Fruit fly (Drosophila melanogaster) whole organism, embryonic: ENCODE measurements around the gene mRpL37.

ENCODE experiments used
- Ada2b ChIP-seq: fragments of 200-800 bp; sonication (Bioruptor generic); IDR thresholded peaks from 2 replicates; pipeline ENCODE4 v1.3.6; 2022; ENCODE audit warnings: missing biosample characterization, missing genetic modification characterization
- CG10267 ChIP-seq: fragments of 200-800 bp; sonication (Bioruptor generic); optimal IDR thresholded peaks from 2 replicates; lab custom pipeline; 2018; ENCODE audit warnings: missing biosample characterization, mild to moderate bottlenecking, missing genetic modification characterization, moderate library complexity
- CG10366 ChIP-seq: fragments of 200-800 bp; sonication (Bioruptor generic); IDR thresholded peaks from 2 replicates; pipeline ENCODE4 v1.3.6; 2022; ENCODE audit warnings: missing biosample characterization, missing genetic modification characterization
- CG10979 ChIP-seq: fragments of 200-800 bp; sonication (Bioruptor generic); optimal IDR thresholded peaks from 2 replicates; lab custom pipeline; 2018; ENCODE audit warnings: missing biosample characterization, mild to moderate bottlenecking, missing genetic modification characterization, moderate library complexity
- CG1233 ChIP-seq: fragments of 200-800 bp; sonication (Bioruptor generic); optimal IDR thresholded peaks from 4 replicates; lab custom pipeline; 2018; ENCODE audit warnings: missing biosample characterization, mild to moderate bottlenecking, missing genetic modification characterization
- CG12744 ChIP-seq: fragments of 200-800 bp; sonication (Bioruptor generic); optimal IDR thresholded peaks from 2 replicates; lab custom pipeline; 2016; ENCODE audit warnings: missing biosample characterization, missing genetic modification characterization
- CG14014 ChIP-seq: fragments of 200-800 bp; sonication (Bioruptor generic); IDR thresholded peaks from 2 replicates; pipeline ENCODE4 v1.3.6; 2022; ENCODE audit warnings: missing biosample characterization, missing genetic modification characterization
- CG15073 ChIP-seq: fragments of 200-800 bp; sonication (Bioruptor generic); optimal IDR thresholded peaks from 2 replicates; lab custom pipeline; 2016; ENCODE audit warnings: missing biosample characterization, missing genetic modification characterization
- CG18262 ChIP-seq: fragments of 200-800 bp; optimal IDR thresholded peaks from 3 replicates; lab custom pipeline; 2019; ENCODE audit warnings: missing biosample characterization, mild to moderate bottlenecking, missing genetic modification characterization, moderate library complexity
- CG18764 ChIP-seq: fragments of 200-800 bp; sonication (Bioruptor generic); optimal IDR thresholded peaks from 3 replicates; lab custom pipeline; 2016; ENCODE audit warnings: missing biosample characterization, missing genetic modification characterization
- CG2202 ChIP-seq: fragments of 200-800 bp; sonication (Bioruptor generic); optimal IDR thresholded peaks from 2 replicates; lab custom pipeline; 2018; ENCODE audit warnings: missing biosample characterization, mild to moderate bottlenecking, missing genetic modification characterization
- CG2678 ChIP-seq: fragments of 200-800 bp; sonication (Bioruptor generic); optimal IDR thresholded peaks from 3 replicates; lab custom pipeline; 2019; ENCODE audit warnings: missing biosample characterization, mild to moderate bottlenecking, missing genetic modification characterization, moderate library complexity
- CG3726 ChIP-seq: fragments of 200-800 bp; sonication (Bioruptor generic); IDR thresholded peaks from 3 replicates; pipeline ENCODE4, ENCODE4 v1.3.6; 2022; ENCODE audit warnings: missing biosample characterization, missing genetic modification characterization
- CG4404 ChIP-seq: fragments of 200-800 bp; sonication (Bioruptor generic); IDR thresholded peaks from 2 replicates; pipeline ENCODE4 v1.3.6; 2022; ENCODE audit warnings: missing biosample characterization, missing genetic modification characterization
- CG4424 ChIP-seq: fragments of 200-800 bp; sonication (Bioruptor generic); optimal IDR thresholded peaks from 3 replicates; lab custom pipeline; 2016; ENCODE audit warnings: missing biosample characterization, missing genetic modification characterization
- CG4617 ChIP-seq: fragments of 200-800 bp; sonication (Bioruptor generic); optimal IDR thresholded peaks from 3 replicates; lab custom pipeline; 2016; ENCODE audit warnings: missing biosample characterization, missing genetic modification characterization, borderline replicate concordance
- CG4730 ChIP-seq: fragments of 200-800 bp; sonication (Bioruptor generic); IDR thresholded peaks from 2 replicates; pipeline ENCODE4 v1.3.6; 2022; ENCODE audit warnings: missing biosample characterization, missing genetic modification characterization
- CG5180 ChIP-seq: fragments of 200-800 bp; sonication (Bioruptor generic); optimal IDR thresholded peaks from 3 replicates; lab custom pipeline; 2017; ENCODE audit warnings: missing biosample characterization, missing genetic modification characterization, mild to moderate bottlenecking, moderate library complexity, missing genetic modification reagents
- CG7357 ChIP-seq: fragments of 200-800 bp; sonication (Bioruptor generic); IDR thresholded peaks from 3 replicates; pipeline ENCODE4 v1.3.6; 2022; ENCODE audit warnings: missing biosample characterization, missing genetic modification characterization
- CG7745 ChIP-seq: fragments of 200-800 bp; sonication (Bioruptor generic); optimal IDR thresholded peaks from 2 replicates; lab custom pipeline; 2018; ENCODE audit warnings: missing biosample characterization, mild to moderate bottlenecking, missing genetic modification characterization, moderate library complexity
- D19A ChIP-seq: fragments of 200-800 bp; optimal IDR thresholded peaks from 3 replicates; lab custom pipeline; 2019; ENCODE audit warnings: missing biosample characterization, mild to moderate bottlenecking, missing genetic modification characterization, moderate library complexity
- Eip74EF ChIP-seq, 2 experiments: fragments of 200-800 bp in 1 of 2; fragments of >200 bp in 1 of 2; sonication (Bioruptor generic) in 1 of 2; optimal IDR thresholded peaks; 2 replicates each; lab custom pipeline; 2017 to 2019; ENCODE audit warnings: missing biosample characterization in 2 of 2, missing genetic modification characterization in 2 of 2, mild to moderate bottlenecking in 1 of 2, moderate library complexity in 1 of 2
- HmgZ ChIP-seq: fragments of 200-800 bp; sonication (Bioruptor generic); optimal IDR thresholded peaks from 2 replicates; lab custom pipeline; 2018; ENCODE audit warnings: missing biosample characterization, mild to moderate bottlenecking, missing genetic modification characterization
- Lpt ChIP-seq: fragments of >200 bp; optimal IDR thresholded peaks from 2 replicates; lab custom pipeline; 2018; ENCODE audit warnings: missing biosample characterization, missing genetic modification characterization
- MBD-R2 ChIP-seq: fragments of 200-800 bp; sonication (Bioruptor generic); IDR thresholded peaks from 2 replicates; pipeline ENCODE4 v1.3.6; 2022; ENCODE audit warnings: missing biosample characterization, missing genetic modification characterization
- Neu2 ChIP-seq: fragments of 200-800 bp; sonication (Bioruptor generic); optimal IDR thresholded peaks from 3 replicates; lab custom pipeline; 2016; ENCODE audit warnings: missing biosample characterization, missing genetic modification characterization, borderline replicate concordance
- Nf-YA ChIP-seq: fragments of 200-800 bp; sonication (Bioruptor generic); IDR thresholded peaks from 2 replicates; pipeline ENCODE4 v1.3.6; 2022; ENCODE audit warnings: missing biosample characterization, missing genetic modification characterization
- Opbp ChIP-seq: fragments of 200-800 bp; sonication (Bioruptor generic); IDR thresholded peaks from 3 replicates; pipeline ENCODE4 v1.3.6; 2022; ENCODE audit warnings: missing biosample characterization, missing genetic modification characterization; ENCODE audit not compliant: partially characterized antibody
- Sry-δ ChIP-seq: fragments of 200-800 bp; sonication (Bioruptor generic); optimal IDR thresholded peaks from 2 replicates; lab custom pipeline; 2016; ENCODE audit warnings: missing biosample characterization, missing genetic modification characterization
- Tbp ChIP-seq: fragments of >200 bp; optimal IDR thresholded peaks from 2 replicates; lab custom pipeline; 2018; ENCODE audit warnings: missing biosample characterization, missing genetic modification characterization
- bsh ChIP-seq, 2 experiments: fragments of 200-800 bp; sonication (Bioruptor generic); optimal IDR thresholded peaks; 2 replicates each; lab custom pipeline; 2017 to 2018; ENCODE audit warnings: mild to moderate bottlenecking in 2 of 2, missing biosample characterization in 2 of 2, missing genetic modification characterization in 2 of 2, moderate library complexity in 1 of 2
- crol ChIP-seq: fragments of 200-800 bp; sonication (Bioruptor generic); IDR thresholded peaks from 2 replicates; pipeline ENCODE4 v1.3.6; 2022; ENCODE audit warnings: missing biosample characterization, missing genetic modification characterization
- da ChIP-seq: fragments of 200-800 bp; sonication (Bioruptor generic); optimal IDR thresholded peaks from 2 replicates; lab custom pipeline; 2016; ENCODE audit warnings: missing biosample characterization, missing genetic modification characterization
- dimm ChIP-seq: fragments of 200-800 bp; sonication (Bioruptor generic); IDR thresholded peaks from 2 replicates; pipeline ENCODE4 v1.3.6; 2022; ENCODE audit warnings: missing biosample characterization, missing genetic modification characterization
- emc ChIP-seq: fragments of 200-800 bp; sonication (Bioruptor generic); optimal IDR thresholded peaks from 2 replicates; lab custom pipeline; 2016; ENCODE audit warnings: missing biosample characterization, missing genetic modification characterization
- fd96Cb ChIP-seq: fragments of 200-800 bp; sonication (Bioruptor generic); optimal IDR thresholded peaks from 2 replicates; lab custom pipeline; 2018; ENCODE audit warnings: missing biosample characterization, mild to moderate bottlenecking, missing genetic modification characterization, moderate library complexity
- fru ChIP-seq: fragments of >200 bp; optimal IDR thresholded peaks from 2 replicates; lab custom pipeline; 2017
- ham ChIP-seq: fragments of 200-800 bp; sonication (Bioruptor generic); IDR thresholded peaks from 2 replicates; pipeline ENCODE4 v1.3.6; 2022; ENCODE audit warnings: missing biosample characterization, missing genetic modification characterization
- hb ChIP-seq: fragments of 200-800 bp; sonication (Bioruptor generic); IDR thresholded peaks from 3 replicates; pipeline ENCODE4 v1.3.6; 2022; ENCODE audit warnings: missing biosample characterization, missing genetic modification characterization; ENCODE audit not compliant: partially characterized antibody
- insv ChIP-seq, 2 experiments: fragments of 200-800 bp; sonication (Bioruptor generic); optimal IDR thresholded peaks; 3 replicates each; lab custom pipeline; 2016 to 2018; ENCODE audit warnings: missing biosample characterization in 2 of 2, missing genetic modification characterization in 2 of 2
- pita ChIP-seq: fragments of 200-800 bp; sonication (Bioruptor generic); optimal IDR thresholded peaks from 2 replicates; lab custom pipeline; 2017; ENCODE audit warnings: missing biosample characterization, mild to moderate bottlenecking, missing genetic modification characterization
- pros ChIP-seq: fragments of 200-800 bp; sonication (Bioruptor generic); optimal IDR thresholded peaks from 3 replicates; lab custom pipeline; 2019; ENCODE audit warnings: missing biosample characterization, mild to moderate bottlenecking, missing genetic modification characterization, moderate library complexity
- rib ChIP-seq: fragments of 200-800 bp; sonication (Bioruptor generic); IDR thresholded peaks from 2 replicates; pipeline ENCODE4 v1.3.6; 2022; ENCODE audit warnings: missing biosample characterization, missing genetic modification characterization
- sens-2 ChIP-seq: fragments of 200-800 bp; sonication (Bioruptor generic); IDR thresholded peaks from 2 replicates; pipeline ENCODE4 v1.3.6; 2022; ENCODE audit warnings: missing biosample characterization, missing genetic modification characterization
- seq ChIP-seq: fragments of 200-800 bp; sonication (Bioruptor generic); IDR thresholded peaks from 2 replicates; pipeline ENCODE4 v1.3.6; 2022; ENCODE audit warnings: missing biosample characterization, missing genetic modification characterization
- sna ChIP-seq: fragments of 200-800 bp; sonication (Bioruptor generic); IDR thresholded peaks from 2 replicates; pipeline ENCODE4 v1.3.6; 2022; ENCODE audit warnings: missing biosample characterization, missing genetic modification characterization; ENCODE audit not compliant: partially characterized antibody
- tgo ChIP-seq: fragments of 200-800 bp; sonication (Bioruptor generic); IDR thresholded peaks from 3 replicates; pipeline ENCODE4 v1.3.6; 2022; ENCODE audit warnings: missing biosample characterization, missing genetic modification characterization
- toy ChIP-seq: fragments of 200-800 bp; sonication (Bioruptor generic); IDR thresholded peaks from 2 replicates; pipeline ENCODE4 v1.3.6; 2022; ENCODE audit warnings: missing biosample characterization, missing genetic modification characterization
- wor ChIP-seq: fragments of 200-800 bp; sonication (Bioruptor generic); IDR thresholded peaks from 2 replicates; pipeline ENCODE4 v1.3.6; 2022; ENCODE audit warnings: missing biosample characterization, missing genetic modification characterization

Gene mRpL37

dm6 chr3R:10760966-10761855 lies 22.7 kb downstream of the mRpL37 start, which contains the start of the genes MED7 and Cap-H2 (continued):
- TF ChIP-seq CG2678 (tag; lab: Kevin White, UChicago) (no peak), fd96Cb (tag; lab: Kevin White, UChicago) (peak; percentile 67), pita (GFP tag; lab: Kevin White, UChicago) (no peak), insv (GFP tag; optimal IDR thresholded peaks at IDR 0.05; lab: Kevin White, UChicago) (peak in 1 of 2 experiments; percentile 31), fru (lab: Kevin White, UChicago) (no peak), dimm (GFP tag; lab: Robert Waterston, UW) (peak; percentile 41; the same call in 1 of the 2 replicates), Ada2b (GFP tag; lab: Robert Waterston, UW) (peak; percentile 81), bsh (GFP tag; optimal IDR thresholded peaks at IDR 0.05; lab: Kevin White, UChicago) (peak in 1 of 2 experiments; percentile 76), tgo (peak; percentile 82), Sry-δ (GFP tag; lab: Kevin White, UChicago) (peak; percentile 97), CG10366 (peak; percentile 83), CG18764 (GFP tag; lab: Kevin White, UChicago) (peak; percentile 81), sens-2 (GFP tag; lab: Robert Waterston, UW) (peak; percentile 46; the same call in 1 of the 2 replicates), CG4730 (GFP tag; lab: Robert Waterston, UW) (peak; percentile 77), CG7745 (tag; lab: Kevin White, UChicago) (no peak), Opbp (GFP tag; lab: Robert Waterston, UW) (peak; percentile 96), da (no peak), CG4424 (GFP tag; lab: Kevin White, UChicago) (peak; percentile 91), ham (peak; percentile 51; the same call in 1 of the 2 replicates), wor (peak; percentile 59), crol (GFP tag; lab: Robert Waterston, UW) (no peak), CG2202 (no peak), Neu2 (GFP tag; lab: Kevin White, UChicago) (no peak), MBD-R2 (GFP tag; lab: Robert Waterston, UW) (peak; percentile 91), CG4404 (GFP tag; lab: Robert Waterston, UW) (peak; percentile 84), toy (GFP tag; lab: Robert Waterston, UW) (no peak), CG4617 (GFP tag; lab: Kevin White, UChicago) (peak; percentile 98), CG10267 (tag; lab: Kevin White, UChicago) (peak; percentile 81), Nf-YA (peak; percentile 17; the same call in 1 of the 2 replicates), CG5180 (GFP tag; lab: Kevin White, UChicago) (no peak), emc (GFP tag; lab: Kevin White, UChicago) (no peak), CG7357 (GFP tag; lab: Robert Waterston, UW) (peak; percentile 69), Tbp (GFP tag; lab: Kevin White, UChicago) (no peak), CG10979 (peak; percentile 67), pros (GFP tag; lab: Kevin White, UChicago) (no peak), D19A (tag; lab: Kevin White, UChicago) (no peak), CG3726 (GFP tag; lab: Robert Waterston, UW) (no peak), sna (GFP tag; lab: Robert Waterston, UW) (peak; percentile 100), rib (GFP tag; lab: Robert Waterston, UW) (peak; percentile 80; the same call in 1 of the 2 replicates), CG1233 (GFP tag; lab: Kevin White, UChicago) (peak; percentile 59), CG12744 (GFP tag; lab: Kevin White, UChicago) (peak; percentile 72), hb (GFP tag; lab: Robert Waterston, UW) (peak; percentile 98), Eip74EF (GFP tag; optimal IDR thresholded peaks at IDR 0.05; lab: Kevin White, UChicago) (no peak), CG18262 (tag; lab: Kevin White, UChicago) (peak; percentile 80), HmgZ (tag; lab: Kevin White, UChicago) (peak; percentile 74), Lpt (no peak), CG15073 (GFP tag; lab: Kevin White, UChicago) (no peak), CG14014 (GFP tag; lab: Robert Waterston, UW) (peak; percentile 74), seq (GFP tag; lab: Robert Waterston, UW) (peak; percentile 57; the same call in 1 of the 2 replicates)
